Worm (Caenorhabditis elegans): Measurements from ENCODE around the gene EGAP5.1.

Gene EGAP5.1

ce11 chrX:5140177-5140576 is 22.7 kb upstream of the EGAP5.1 start (continued):
- TF ChIP-seq ceh-14 (tag; optimal IDR thresholded peaks at IDR 0.05) (no peak), ceh-48 (tag; optimal IDR thresholded peaks at IDR 0.05) (peak; percentile 48), ets-4 (tag; optimal IDR thresholded peaks at IDR 0.05) (no peak), dve-1 (tag; optimal IDR thresholded peaks at IDR 0.05) (no peak), pag-3 (tag; optimal IDR thresholded peaks at IDR 0.05; ENCODE audit: borderline replicate concordance) (no peak), sdc-2 (tag; optimal IDR thresholded peaks at IDR 0.05) (no peak), pha-4 (tag; optimal IDR thresholded peaks at IDR 0.05) (no peak), unc-55 (GFP tag; optimal IDR thresholded peaks at IDR 0.05) (no peak), ref-2 (tag; optimal IDR thresholded peaks at IDR 0.05) (no peak), elt-2 (tag; optimal IDR thresholded peaks at IDR 0.05) (no peak), hlh-13 (GFP tag; optimal IDR thresholded peaks at IDR 0.05) (no peak), hlh-30 (tag; optimal IDR thresholded peaks at IDR 0.05; ENCODE audit: insufficient read depth) (no peak), C38D4.7 (GFP tag; optimal IDR thresholded peaks at IDR 0.05) (no peak), unc-42 (tag; optimal IDR thresholded peaks at IDR 0.05) (peak; percentile 5), ceh-9 (tag; optimal IDR thresholded peaks at IDR 0.05) (no peak), npax-4 (tag; optimal IDR thresholded peaks at IDR 0.05) (no peak), eyg-1 (tag; optimal IDR thresholded peaks at IDR 0.05) (no peak), K09A11.1 (tag; optimal IDR thresholded peaks at IDR 0.05; ENCODE audit: insufficient read depth) (no peak), gmeb-2 (tag; optimal IDR thresholded peaks at IDR 0.05) (no peak), madf-2 (tag; optimal IDR thresholded peaks at IDR 0.05) (no peak), tbx-7 (tag; optimal IDR thresholded peaks at IDR 0.05) (no peak), pros-1 (tag; optimal IDR thresholded peaks at IDR 0.05) (no peak), T23F11.4 (GFP tag; optimal IDR thresholded peaks at IDR 0.05) (peak; percentile 35), ceh-18 (tag; optimal IDR thresholded peaks at IDR 0.05) (no peak), pha-2 (tag; optimal IDR thresholded peaks at IDR 0.05) (peak; percentile 71), pat-9 (tag; optimal IDR thresholded peaks at IDR 0.05) (peak; percentile 43), F13H6.1 (tag; optimal IDR thresholded peaks at IDR 0.05) (no peak), hlh-8 (tag; optimal IDR thresholded peaks at IDR 0.05) (no peak), unc-86 (tag; optimal IDR thresholded peaks at IDR 0.05) (no peak), odd-2 (tag; optimal IDR thresholded peaks at IDR 0.05) (no peak)

ce11 chrX:5142403-5142802 is 20.5 kb upstream of the EGAP5.1 start:
- TF ChIP-seq nhr-11 (tag; optimal IDR thresholded peaks at IDR 0.05) (no peak), nhr-232 (tag; optimal IDR thresholded peaks at IDR 0.05) (no peak), pag-3 (tag; optimal IDR thresholded peaks at IDR 0.05; ENCODE audit: borderline replicate concordance) (no peak), ztf-16 (tag; optimal IDR thresholded peaks at IDR 0.05) (no peak), ceh-34 (tag; optimal IDR thresholded peaks at IDR 0.05) (no peak), ceh-14 (tag; optimal IDR thresholded peaks at IDR 0.05) (no peak), gmeb-2 (tag; optimal IDR thresholded peaks at IDR 0.05) (no peak), Y22D7AL.16 (tag; optimal IDR thresholded peaks at IDR 0.05) (no peak), nfya-1 (tag; optimal IDR thresholded peaks at IDR 0.05) (no peak), hlh-30 (tag; optimal IDR thresholded peaks at IDR 0.05; ENCODE audit: insufficient read depth) (no peak), ceh-30 (tag; optimal IDR thresholded peaks at IDR 0.05) (no peak), C08G9.2 (tag; optimal IDR thresholded peaks at IDR 0.05) (no peak), ceh-45 (GFP tag; IDR thresholded peaks at IDR 0.05) (no peak), pha-2 (tag; optimal IDR thresholded peaks at IDR 0.05) (no peak), sox-2 (GFP tag; IDR thresholded peaks at IDR 0.05) (no peak)

- TF ChIP-seq sdc-2 (tag; optimal IDR thresholded peaks at IDR 0.05) (no peak), nfya-1 (tag; optimal IDR thresholded peaks at IDR 0.05) (no peak), ttx-3 (tag; optimal IDR thresholded peaks at IDR 0.05) (no peak), pha-2 (tag; optimal IDR thresholded peaks at IDR 0.05) (no peak), ceh-18 (tag; optimal IDR thresholded peaks at IDR 0.05) (no peak), unc-55 (GFP tag; optimal IDR thresholded peaks at IDR 0.05) (no peak), dmd-4 (tag; optimal IDR thresholded peaks at IDR 0.05; ENCODE audit: borderline replicate concordance) (no peak), ceh-31 (tag; optimal IDR thresholded peaks at IDR 0.05) (no peak), odd-2 (tag; optimal IDR thresholded peaks at IDR 0.05) (no peak), ets-4 (tag; optimal IDR thresholded peaks at IDR 0.05) (no peak), K02D7.2 (tag; optimal IDR thresholded peaks at IDR 0.05) (no peak), pros-1 (tag; optimal IDR thresholded peaks at IDR 0.05) (no peak), mec-3 (tag; optimal IDR thresholded peaks at IDR 0.05; ENCODE audit: borderline replicate concordance) (no peak), tbx-2 (tag; optimal IDR thresholded peaks at IDR 0.05) (no peak), fax-1 (tag; optimal IDR thresholded peaks at IDR 0.05) (no peak), syd-9 (tag; optimal IDR thresholded peaks at IDR 0.05) (no peak)
Measured at ce11 chrX:5147918-5148317, 14.9 kb upstream of the EGAP5.1 start, which contains the start of gene C31H2.14. TSS of gene C31H2.14 (plus strand) at chrX:5148218.
